Worm (Caenorhabditis elegans) whole organism, late embryonic: ENCODE measurements around the gene tbx-36.

Source experiments
- C38D4.7 ChIP-seq: fragments of 200-800 bp; sonication (Bioruptor generic); optimal IDR thresholded peaks from 2 replicates; lab custom pipeline; 2018; ENCODE audit warnings: mild to moderate bottlenecking, missing genetic modification characterization, moderate library complexity, missing compliant biosample characterization
- ahr-1 ChIP-seq: sonication (generic microtip); optimal IDR thresholded peaks from 2 replicates; lab custom pipeline; 2016; ENCODE audit warnings: missing genetic modification characterization, missing compliant biosample characterization
- ama-1 ChIP-seq: fragments of 150-350 bp; optimal IDR thresholded peaks from 2 replicates; lab custom pipeline; 2014
- che-1 ChIP-seq: sonication (generic microtip); optimal IDR thresholded peaks from 2 replicates; lab custom pipeline; 2016; ENCODE audit warnings: mild to moderate bottlenecking, missing genetic modification characterization, missing compliant biosample characterization
- dmd-4 ChIP-seq: sonication (generic microtip); optimal IDR thresholded peaks from 2 replicates; lab custom pipeline; 2016; ENCODE audit warnings: borderline replicate concordance, missing genetic modification characterization, missing compliant biosample characterization
- eyg-1 ChIP-seq: sonication (generic microtip); optimal IDR thresholded peaks from 2 replicates; lab custom pipeline; 2016; ENCODE audit warnings: missing genotype, missing genetic modification characterization, missing compliant biosample characterization
- hlh-8 ChIP-seq: sonication (generic microtip); optimal IDR thresholded peaks from 2 replicates; lab custom pipeline; 2016; ENCODE audit warnings: missing genotype, missing genetic modification characterization, missing compliant biosample characterization
- lin-11 ChIP-seq: fragments of 200-800 bp; sonication (Bioruptor generic); optimal IDR thresholded peaks from 2 replicates; lab custom pipeline; 2018; ENCODE audit warnings: mild to moderate bottlenecking, missing genetic modification characterization, missing compliant biosample characterization
- nhr-11 ChIP-seq: fragments of 150-350 bp; optimal IDR thresholded peaks from 2 replicates; lab custom pipeline; 2014; ENCODE audit warnings: missing biosample characterization, missing genetic modification characterization
- pag-3 ChIP-seq: sonication (generic microtip); optimal IDR thresholded peaks from 2 replicates; lab custom pipeline; 2016; ENCODE audit warnings: missing compliant biosample characterization, missing genetic modification characterization, borderline replicate concordance
- pax-1 ChIP-seq: fragments of 150-350 bp; optimal IDR thresholded peaks from 2 replicates; lab custom pipeline; 2014; ENCODE audit warnings: missing biosample characterization, missing genetic modification characterization
- pha-4 ChIP-seq: fragments of 150-350 bp; optimal IDR thresholded peaks from 2 replicates; lab custom pipeline; 2018; ENCODE audit warnings: missing biosample characterization, missing genetic modification reagents, missing genetic modification characterization
- rnt-1 ChIP-seq: sonication (generic microtip); optimal IDR thresholded peaks from 2 replicates; lab custom pipeline; 2016; ENCODE audit warnings: missing genetic modification characterization, missing compliant biosample characterization
- ztf-16 ChIP-seq: sonication (generic microtip); optimal IDR thresholded peaks from 2 replicates; lab custom pipeline; 2017; ENCODE audit warnings: missing genetic modification characterization, missing compliant biosample characterization

- no peak for TF ChIP-seq ama-1 (lab: Kevin White, UChicago)
- TF ChIP-seq hlh-8 (tag; lab: Kevin White, UChicago): no peak
- TF ChIP-seq ztf-16 (tag; lab: Kevin White, UChicago): no peak
- TF ChIP-seq pha-4: no peak
- TF ChIP-seq pag-3 (tag; lab: Kevin White, UChicago): no peak
- no peak for TF ChIP-seq rnt-1 (tag; lab: Kevin White, UChicago)
- no peak for TF ChIP-seq lin-11 (tag; lab: Kevin White, UChicago)
- TF ChIP-seq dmd-4 (tag; lab: Kevin White, UChicago): no peak
- no peak for TF ChIP-seq pax-1 (tag; lab: Kevin White, UChicago)
- no peak for TF ChIP-seq nhr-11 (tag; lab: Kevin White, UChicago)
- no peak for TF ChIP-seq che-1
- no peak for TF ChIP-seq ahr-1
- TF ChIP-seq eyg-1: no peak
- no peak for TF ChIP-seq C38D4.7 (GFP tag; lab: Kevin White, UChicago)
Observed at ce11 chrIV:11914837-11915737, 35.3 kb upstream of the tbx-36 start, which contains the start of gene fat-6.
